Fruit fly (Drosophila melanogaster): ENCODE measurements around the gene UQCR-C2.
"Not testable (repeated sequence)": the region's sequence is repeated elsewhere in the genome, so short reads cannot be mapped to it uniquely, and the experiment has no call there.

Gene UQCR-C2

DNA sequence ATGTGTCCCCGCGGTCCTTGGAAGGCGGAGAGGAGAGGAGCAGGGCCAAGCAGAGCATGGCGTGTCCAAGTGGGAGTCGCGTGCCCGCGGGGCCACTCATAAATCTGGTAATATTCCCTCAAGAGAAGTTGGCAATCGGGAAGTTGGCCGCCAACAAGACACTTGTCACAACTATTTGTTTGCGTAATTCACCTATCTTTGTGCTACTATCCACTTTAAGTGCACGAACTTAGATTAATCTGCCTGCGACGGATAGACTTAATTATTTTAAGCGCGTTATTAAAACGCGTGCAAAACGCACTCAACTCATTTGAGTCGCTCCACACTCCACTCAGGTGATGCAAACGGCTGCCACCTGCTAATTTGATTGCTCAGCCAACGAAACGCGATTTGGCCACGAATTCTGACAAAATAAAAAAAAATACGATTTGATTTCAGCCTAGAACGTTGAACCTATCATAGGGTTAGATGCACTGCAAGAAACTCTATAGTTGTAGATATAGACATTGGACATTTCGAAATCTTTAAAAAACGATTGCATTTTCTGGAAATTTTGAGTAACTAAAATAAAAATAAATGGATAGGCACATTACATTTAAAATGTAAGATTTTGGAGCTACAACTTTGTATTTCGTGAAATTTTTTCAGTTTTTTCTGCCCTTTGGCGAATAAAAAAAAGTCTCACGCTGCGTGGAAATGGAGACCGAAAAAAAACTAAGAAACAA, 12.7 kb upstream of the UQCR-C2 start:
- TF ChIP-seq Dfd (GFP tag; optimal IDR thresholded peaks at IDR 0.05) (no peak), br (GFP tag; optimal IDR thresholded peaks at IDR 0.05) (no peak), dl (GFP tag; optimal IDR thresholded peaks at IDR 0.05; ENCODE audit: insufficient read depth in 1 of 2, partially characterized antibody in 2 of 2) (no peak), usp (GFP tag; optimal IDR thresholded peaks at IDR 0.05) (no peak), foxo (GFP tag; optimal IDR thresholded peaks at IDR 0.05) (no peak), Mio (GFP tag; optimal IDR thresholded peaks at IDR 0.05) (no peak), CG32264 (GFP tag; optimal IDR thresholded peaks at IDR 0.05) (no peak), Dif (GFP tag; optimal IDR thresholded peaks at IDR 0.05; ENCODE audit: partially characterized antibody) (no peak)

DNA sequence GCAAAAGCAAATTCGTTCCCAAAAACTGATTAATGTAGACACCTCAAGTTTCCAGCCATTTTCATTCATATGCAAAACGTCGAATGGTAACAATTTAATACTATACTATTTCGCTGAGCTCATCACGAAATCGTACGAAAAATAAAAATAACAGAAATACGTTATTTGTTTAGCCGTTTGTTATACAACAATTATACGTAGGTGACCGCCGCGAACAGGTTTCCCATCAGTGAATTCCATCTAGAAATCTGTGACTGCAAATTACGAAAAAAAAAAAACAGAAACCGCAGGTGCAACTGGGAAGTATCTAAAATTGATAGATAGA, 12.2 kb upstream of the UQCR-C2 start:
- TF ChIP-seq Dfd (GFP tag; optimal IDR thresholded peaks at IDR 0.05) = no peak
- no peak for TF ChIP-seq ey (GFP tag; optimal IDR thresholded peaks at IDR 0.05)
- TF ChIP-seq foxo (GFP tag; optimal IDR thresholded peaks at IDR 0.05) = no peak
- no peak for TF ChIP-seq usp (GFP tag; optimal IDR thresholded peaks at IDR 0.05)

DNA sequence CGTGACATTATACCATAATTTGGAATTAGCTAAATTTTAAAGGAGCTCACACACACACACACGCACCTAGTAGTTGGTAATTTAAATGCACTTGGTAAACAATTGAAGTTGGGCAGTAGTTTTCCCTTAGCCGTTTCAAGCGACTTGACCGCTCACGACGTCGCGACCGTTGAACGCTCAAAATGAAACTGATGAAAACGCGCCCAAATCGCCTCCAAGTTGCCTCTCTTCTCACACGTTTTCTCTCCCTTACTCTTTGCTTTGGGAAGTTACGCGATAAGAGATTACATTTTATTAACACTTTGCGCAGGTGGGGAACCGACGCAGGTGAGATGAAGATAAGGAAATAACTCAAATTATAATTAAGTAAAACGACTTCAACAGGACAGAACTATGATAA, 11.7 kb upstream of the UQCR-C2 start:
- no peak for TF ChIP-seq CrebA (GFP tag; optimal IDR thresholded peaks at IDR 0.05; ENCODE audit: borderline replicate concordance)
- TF ChIP-seq Hr78 (GFP tag; optimal IDR thresholded peaks at IDR 0.05) = no peak
- no peak for TF ChIP-seq Vsx2 (GFP tag; optimal IDR thresholded peaks at IDR 0.05; ENCODE audit: partially characterized antibody)
- no peak for TF ChIP-seq psq (GFP tag; optimal IDR thresholded peaks at IDR 0.05)
- no peak for TF ChIP-seq Myc (optimal IDR thresholded peaks at IDR 0.05)
- no peak for TF ChIP-seq usp (GFP tag; optimal IDR thresholded peaks at IDR 0.05)
- no peak for TF ChIP-seq jim (GFP tag; optimal IDR thresholded peaks at IDR 0.05)
- TF ChIP-seq HLH106 (tag; optimal IDR thresholded peaks at IDR 0.05) = no peak
- TF ChIP-seq Sp1 (GFP tag; optimal IDR thresholded peaks at IDR 0.05) = no peak
- no peak for TF ChIP-seq dmrt93B (GFP tag; optimal IDR thresholded peaks at IDR 0.05)
- TF ChIP-seq Hnf4 (GFP tag; optimal IDR thresholded peaks at IDR 0.05) = peak; percentile 13
- no peak for TF ChIP-seq tai (GFP tag; optimal IDR thresholded peaks at IDR 0.05)
- no peak for TF ChIP-seq OdsH (GFP tag; optimal IDR thresholded peaks at IDR 0.05)
- peak in 1 of 2 experiments; percentile 44 for TF ChIP-seq dl (GFP tag; optimal IDR thresholded peaks at IDR 0.05; ENCODE audit: insufficient read depth in 1 of 2, partially characterized antibody in 2 of 2)
- TF ChIP-seq GATAd (GFP tag; optimal IDR thresholded peaks at IDR 0.05) = no peak
- peak; percentile 15 for TF ChIP-seq Dif (GFP tag; optimal IDR thresholded peaks at IDR 0.05; ENCODE audit: partially characterized antibody)
- TF ChIP-seq pan (optimal IDR thresholded peaks at IDR 0.05) = no peak
- TF ChIP-seq dsf (GFP tag; optimal IDR thresholded peaks at IDR 0.05; ENCODE audit: borderline replicate concordance) = no peak
- TF ChIP-seq Jra (GFP tag; optimal IDR thresholded peaks at IDR 0.05) = no peak

DNA sequence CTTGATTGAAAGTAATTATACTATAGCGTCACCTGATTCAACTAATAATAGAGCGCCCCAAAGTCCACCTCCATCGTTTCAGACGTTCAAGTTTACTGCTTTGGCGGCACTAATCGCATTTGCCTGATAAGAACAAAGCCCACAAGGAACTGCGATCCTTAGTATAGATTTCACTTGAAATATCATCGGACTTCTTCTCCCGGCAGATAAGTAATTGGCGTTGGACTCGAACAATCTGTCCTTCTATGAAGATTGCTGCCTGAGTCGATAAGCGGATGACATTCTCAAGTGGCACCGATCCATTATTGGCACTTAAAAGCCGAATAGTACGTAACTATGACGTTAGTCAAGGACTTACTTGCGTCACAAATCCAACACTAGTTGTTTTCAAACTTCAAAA, 10.7 kb upstream of the UQCR-C2 start, which contains the start of gene Mipp1:
TSS of gene Mipp1 (minus strand) at position 101 of the 400 bp plus-strand sequence.
- not testable (repeated sequence) for TF ChIP-seq brk, Hr78, woc (GFP tag; optimal IDR thresholded peaks at IDR 0.05)

DNA sequence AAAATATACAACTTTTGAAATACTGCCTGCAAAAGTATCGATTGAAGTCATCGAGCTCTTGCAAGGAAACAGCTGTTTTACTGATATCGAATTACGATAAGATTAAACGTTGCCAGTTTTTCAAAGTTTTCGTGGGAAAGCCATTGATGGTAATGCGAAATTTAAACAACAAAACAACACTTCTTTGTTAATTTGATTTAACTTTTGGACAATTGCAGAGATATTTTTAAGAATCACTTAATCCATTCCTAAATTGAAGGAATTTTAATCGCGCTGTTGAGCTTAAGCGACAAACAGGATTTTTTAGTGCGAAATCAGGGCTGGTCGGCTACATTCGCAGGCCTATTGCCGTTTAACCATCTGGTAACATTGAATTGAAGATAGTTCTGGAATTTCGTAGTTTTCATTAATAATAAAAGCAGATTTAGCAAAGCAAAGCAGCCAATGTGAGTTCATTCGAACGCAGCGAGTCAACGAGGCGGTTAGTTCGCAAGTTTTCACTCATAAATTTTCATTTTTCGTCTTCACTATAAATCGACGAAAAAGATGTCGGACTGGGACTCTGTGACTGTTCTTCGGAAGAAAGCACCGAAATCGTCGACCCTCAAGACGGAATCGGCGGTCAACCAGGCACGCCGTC, 9.5 kb upstream of the UQCR-C2 start, which contains the start of gene mbf1:
TSS of gene mbf1 (plus strand) at position 130 of the 640 bp plus-strand sequence.
- no peak for TF ChIP-seq CG9705 (GFP tag; optimal IDR thresholded peaks at IDR 0.05)
- TF ChIP-seq CrebA (GFP tag; optimal IDR thresholded peaks at IDR 0.05; ENCODE audit: borderline replicate concordance) = no peak
- TF ChIP-seq brk (GFP tag; optimal IDR thresholded peaks at IDR 0.05) = peak; percentile 37
- TF ChIP-seq woc (GFP tag; optimal IDR thresholded peaks at IDR 0.05) = no peak
- no peak for TF ChIP-seq N (GFP tag; optimal IDR thresholded peaks at IDR 0.05)
- TF ChIP-seq OdsH (GFP tag; optimal IDR thresholded peaks at IDR 0.05) = no peak
- no peak for TF ChIP-seq br (GFP tag; optimal IDR thresholded peaks at IDR 0.05)
- TF ChIP-seq Mio (GFP tag; optimal IDR thresholded peaks at IDR 0.05) = no peak
- TF ChIP-seq sage (GFP tag; optimal IDR thresholded peaks at IDR 0.05) = no peak
- no peak for TF ChIP-seq CG32264 (GFP tag; optimal IDR thresholded peaks at IDR 0.05)
- no peak for TF ChIP-seq foxo (GFP tag; optimal IDR thresholded peaks at IDR 0.05)
- no peak for TF ChIP-seq dl (GFP tag; optimal IDR thresholded peaks at IDR 0.05; ENCODE audit: insufficient read depth in 1 of 2, partially characterized antibody in 2 of 2)
- no peak for TF ChIP-seq pan (optimal IDR thresholded peaks at IDR 0.05)
- no peak for TF ChIP-seq Dfd (GFP tag; optimal IDR thresholded peaks at IDR 0.05)
- TF ChIP-seq Dif (GFP tag; optimal IDR thresholded peaks at IDR 0.05; ENCODE audit: partially characterized antibody) = no peak
- no peak for TF ChIP-seq jim (GFP tag; optimal IDR thresholded peaks at IDR 0.05)
- TF ChIP-seq ey (GFP tag; optimal IDR thresholded peaks at IDR 0.05) = no peak
- TF ChIP-seq Hr78 (GFP tag; optimal IDR thresholded peaks at IDR 0.05) = no peak
- TF ChIP-seq fru (GFP tag; optimal IDR thresholded peaks at IDR 0.05) = peak; percentile 13
- peak; percentile 15 for TF ChIP-seq Sp1 (GFP tag; optimal IDR thresholded peaks at IDR 0.05)
- no peak for TF ChIP-seq Jra (GFP tag; optimal IDR thresholded peaks at IDR 0.05)
- no peak for TF ChIP-seq dmrt93B (GFP tag; optimal IDR thresholded peaks at IDR 0.05)
- no peak for TF ChIP-seq psq (GFP tag; optimal IDR thresholded peaks at IDR 0.05)
- TF ChIP-seq h (GFP tag; optimal IDR thresholded peaks at IDR 0.05) = no peak
- no peak for TF ChIP-seq tai (GFP tag; optimal IDR thresholded peaks at IDR 0.05)
- peak; percentile 20 for TF ChIP-seq HLH106 (tag; optimal IDR thresholded peaks at IDR 0.05)
- no peak for TF ChIP-seq Vsx2 (GFP tag; optimal IDR thresholded peaks at IDR 0.05; ENCODE audit: partially characterized antibody)
- TF ChIP-seq Hnf4 (GFP tag; optimal IDR thresholded peaks at IDR 0.05) = peak; percentile 57
- TF ChIP-seq Abd-B (GFP tag; optimal IDR thresholded peaks at IDR 0.05) = no peak
- TF ChIP-seq lola (GFP tag; optimal IDR thresholded peaks at IDR 0.05) = no peak
- no peak for TF ChIP-seq Rel (GFP tag; optimal IDR thresholded peaks at IDR 0.05)
- TF ChIP-seq Rel (tag; optimal IDR thresholded peaks at IDR 0.05) = peak; percentile 33
- no peak for TF ChIP-seq usp (GFP tag; optimal IDR thresholded peaks at IDR 0.05)

Data from whole organism, wandering third instar larva.